Fruit fly (Drosophila melanogaster): ENCODE results near the gene Raf.

Gene Raf

DNA sequence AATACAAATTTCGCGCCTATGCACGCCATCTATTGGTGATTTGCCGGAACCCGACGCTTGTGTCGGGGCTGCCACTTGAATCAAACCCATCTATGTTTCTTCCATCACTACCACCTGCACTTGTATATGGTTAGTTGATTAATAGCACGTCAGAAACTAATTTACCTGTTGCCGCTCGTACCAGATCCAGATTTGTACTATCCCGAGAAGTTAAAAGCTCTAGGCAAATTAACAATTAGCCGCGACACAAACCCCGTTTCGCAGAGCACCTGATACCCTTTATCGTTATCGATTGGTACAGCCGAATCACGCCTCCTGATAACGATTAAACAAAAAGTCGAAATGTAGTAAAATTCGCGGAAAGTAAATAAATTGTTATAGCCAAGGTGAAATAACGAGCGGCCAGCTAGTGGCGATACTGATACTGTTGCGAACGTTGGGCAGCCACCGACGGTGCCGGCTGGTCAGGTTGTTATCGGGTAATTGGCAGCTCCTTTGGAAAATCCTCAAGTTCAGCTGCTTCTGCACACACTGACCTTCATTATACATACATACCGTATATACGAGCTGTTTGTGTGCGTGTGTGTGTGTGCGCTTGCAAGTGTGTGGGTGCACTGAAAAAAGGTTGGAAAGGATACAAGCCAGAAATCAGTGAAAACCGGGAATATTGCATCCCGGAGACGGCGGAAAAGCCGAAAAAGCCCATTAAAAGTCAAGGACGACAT, 44.9 kb downstream of the Raf start (continued):
- peak; percentile 30 for TF ChIP-seq CG8089 (GFP tag; optimal IDR thresholded peaks at IDR 0.05)
- TF ChIP-seq CG17802 (tag; optimal IDR thresholded peaks at IDR 0.05) = no peak
- peak; percentile 4 for TF ChIP-seq CG18262 (tag; optimal IDR thresholded peaks at IDR 0.05)
- peak; percentile 28 for TF ChIP-seq Nf-YC (tag; optimal IDR thresholded peaks at IDR 0.05)
- TF ChIP-seq CG17186 (GFP tag; optimal IDR thresholded peaks at IDR 0.05) = peak; percentile 13
- TF ChIP-seq Sry-δ (GFP tag; optimal IDR thresholded peaks at IDR 0.05) = peak; percentile 82
- TF ChIP-seq stc (GFP tag; IDR thresholded peaks at IDR 0.05) = no peak
- TF ChIP-seq CG16815 (GFP tag; optimal IDR thresholded peaks at IDR 0.05) = no peak
- TF ChIP-seq CG7556 (GFP tag; optimal IDR thresholded peaks at IDR 0.05) = no peak
- no peak for TF ChIP-seq CG1529 (GFP tag; optimal IDR thresholded peaks at IDR 0.05)
- no peak for TF ChIP-seq CG4424 (GFP tag; optimal IDR thresholded peaks at IDR 0.05)
- TF ChIP-seq nom (GFP tag; optimal IDR thresholded peaks at IDR 0.05) = no peak
- TF ChIP-seq hb (GFP tag; IDR thresholded peaks at IDR 0.05; ENCODE audit: partially characterized antibody) = peak; percentile 77
- no peak for TF ChIP-seq Ets65A (GFP tag)
- peak; percentile 46 for TF ChIP-seq Abd-B (GFP tag; optimal IDR thresholded peaks at IDR 0.05)
- TF ChIP-seq CG17359 (tag; optimal IDR thresholded peaks at IDR 0.05) = no peak
- TF ChIP-seq CG10274 (GFP tag; optimal IDR thresholded peaks at IDR 0.05) = no peak
- TF ChIP-seq onecut (GFP tag; IDR thresholded peaks at IDR 0.05) = no peak
- TF ChIP-seq disco-r (GFP tag; optimal IDR thresholded peaks at IDR 0.05) = no peak
- TF ChIP-seq CG5180 (GFP tag; optimal IDR thresholded peaks at IDR 0.05) = no peak
- no peak for TF ChIP-seq toy (GFP tag; IDR thresholded peaks at IDR 0.05)
- TF ChIP-seq CG17829 (tag; optimal IDR thresholded peaks at IDR 0.05) = no peak
- TF ChIP-seq Hmx (GFP tag; optimal IDR thresholded peaks at IDR 0.05) = no peak
- no peak for TF ChIP-seq cas (GFP tag; IDR thresholded peaks at IDR 0.05)
- TF ChIP-seq CG31365 (tag; optimal IDR thresholded peaks at IDR 0.05) = no peak
- no peak for TF ChIP-seq CG15073 (GFP tag; optimal IDR thresholded peaks at IDR 0.05)
- TF ChIP-seq E2f1 (GFP tag; IDR thresholded peaks at IDR 0.05) = no peak
- TF ChIP-seq gce (GFP tag; IDR thresholded peaks at IDR 0.05) = no peak
- no peak for TF ChIP-seq Dad (GFP tag; optimal IDR thresholded peaks at IDR 0.05)
- TF ChIP-seq Usf (GFP tag; optimal IDR thresholded peaks at IDR 0.05) = no peak
- TF ChIP-seq C15 (GFP tag; IDR thresholded peaks at IDR 0.05) = no peak
- TF ChIP-seq CG8765 (GFP tag; IDR thresholded peaks at IDR 0.05) = no peak
- no peak for TF ChIP-seq Bdp1 (GFP tag; optimal IDR thresholded peaks at IDR 0.05)
- TF ChIP-seq CG13624 (GFP tag; optimal IDR thresholded peaks at IDR 0.05) = peak; percentile 16
- no peak for TF ChIP-seq Dbx (GFP tag; IDR thresholded peaks at IDR 0.05)
- no peak for TF ChIP-seq CG5245 (GFP tag; optimal IDR thresholded peaks at IDR 0.05)
- TF ChIP-seq CG13123 (GFP tag; optimal IDR thresholded peaks at IDR 0.05) = no peak
- peak; percentile 60; the same call in 1 of the 2 replicates for TF ChIP-seq inv (GFP tag; IDR thresholded peaks at IDR 0.05; ENCODE audit: partially characterized antibody)
- no peak for TF ChIP-seq CG11504 (tag; optimal IDR thresholded peaks at IDR 0.05)
- no peak for TF ChIP-seq CG3407 (GFP tag; optimal IDR thresholded peaks at IDR 0.05)
- no peak for TF ChIP-seq CG12071 (GFP tag; optimal IDR thresholded peaks at IDR 0.05)
- TF ChIP-seq Trl (optimal IDR thresholded peaks at IDR 0.05) = no peak
- TF ChIP-seq Trl (GFP tag; optimal IDR thresholded peaks at IDR 0.05) = no peak
- no peak for TF ChIP-seq CG18619 (GFP tag; optimal IDR thresholded peaks at IDR 0.05)
- TF ChIP-seq Meics (GFP tag; optimal IDR thresholded peaks at IDR 0.05) = no peak
- no peak for TF ChIP-seq abd-A (tag; optimal IDR thresholded peaks at IDR 0.05)
- TF ChIP-seq tin (GFP tag; optimal IDR thresholded peaks at IDR 0.05) = no peak
- no peak for TF ChIP-seq Nf-YA (GFP tag; IDR thresholded peaks at IDR 0.05)
- TF ChIP-seq D19B (GFP tag; optimal IDR thresholded peaks at IDR 0.05) = no peak
- peak; percentile 84 for TF ChIP-seq MESR4 (GFP tag; optimal IDR thresholded peaks at IDR 0.05)
- no peak for TF ChIP-seq Eip74EF (GFP tag; optimal IDR thresholded peaks at IDR 0.05)
